Worm (Caenorhabditis elegans) whole organism, L1 larva: ENCODE measurements around the gene M106.3.

Source experiments
- C04F5.9 ChIP-seq: sonication (generic microtip); optimal IDR thresholded peaks from 2 replicates; lab custom pipeline; 2016; ENCODE audit warnings: missing genetic modification characterization, missing compliant biosample characterization
- C34B4.2 ChIP-seq: sonication (generic microtip); optimal IDR thresholded peaks from 2 replicates; lab custom pipeline; 2017; ENCODE audit warnings: mild to moderate bottlenecking, missing genetic modification characterization, missing compliant biosample characterization
- Y116A8C.19 ChIP-seq: sonication (generic microtip); optimal IDR thresholded peaks from 2 replicates; lab custom pipeline; 2016; ENCODE audit warnings: missing compliant biosample characterization, missing genetic modification characterization, borderline replicate concordance
- aly-2 ChIP-seq: fragments of 150-350 bp; optimal IDR thresholded peaks from 2 replicates; lab custom pipeline; 2014; ENCODE audit warnings: missing biosample characterization, missing genetic modification characterization
- ama-1 ChIP-seq: fragments of 150-350 bp; optimal IDR thresholded peaks from 2 replicates; lab custom pipeline; 2014
- ceh-63 ChIP-seq: fragments of 200-800 bp; sonication (Bioruptor generic); optimal IDR thresholded peaks from 2 replicates; lab custom pipeline; 2018; ENCODE audit warnings: mild to moderate bottlenecking, missing genetic modification characterization, missing compliant biosample characterization
- ceh-82 ChIP-seq, 3 experiments: fragments of 150-350 bp in 1 of 3; sonication (generic microtip) in 2 of 3; optimal IDR thresholded peaks; 2 replicates each; lab custom pipeline; 2014 to 2017; ENCODE audit warnings: missing biosample characterization in 3 of 3, missing genetic modification characterization in 3 of 3
- ceh-88 ChIP-seq: fragments of 200-800 bp; sonication (Bioruptor generic); IDR thresholded peaks from 2 replicates; pipeline ENCODE4 v1.3.6; 2022; ENCODE audit warnings: missing genetic modification characterization, missing compliant biosample characterization
- ceh-90 ChIP-seq: sonication (generic microtip); optimal IDR thresholded peaks from 2 replicates; lab custom pipeline; 2016; ENCODE audit warnings: missing genetic modification characterization, missing compliant biosample characterization
- ces-1 ChIP-seq: fragments of 150-350 bp; optimal IDR thresholded peaks from 2 replicates; lab custom pipeline; 2014; ENCODE audit warnings: missing biosample characterization, missing genetic modification reagents, missing genetic modification characterization
- dpl-1 ChIP-seq, 3 experiments: fragments of 150-350 bp in 2 of 3; sonication (generic microtip) in 1 of 3; optimal IDR thresholded peaks; 2 replicates each; lab custom pipeline; 2014 to 2017; ENCODE audit warnings: missing biosample characterization in 3 of 3, missing genetic modification characterization in 3 of 3, missing genetic modification reagents in 3 of 3
- dsc-1 ChIP-seq: sonication (generic microtip); optimal IDR thresholded peaks from 2 replicates; lab custom pipeline; 2016; ENCODE audit warnings: mild to moderate bottlenecking, missing genetic modification characterization, missing compliant biosample characterization
- elt-2 ChIP-seq: sonication (generic microtip); optimal IDR thresholded peaks from 2 replicates; lab custom pipeline; 2016; ENCODE audit warnings: missing genetic modification characterization, mild to moderate bottlenecking, inconsistent platforms, missing compliant biosample characterization, missing genetic modification reagents
- ets-5 ChIP-seq: fragments of 200-800 bp; sonication (Bioruptor generic); IDR thresholded peaks from 2 replicates; pipeline ENCODE4 v1.3.6; 2022; ENCODE audit warnings: missing genetic modification characterization, missing compliant biosample characterization
- grh-1 ChIP-seq: fragments of 200-800 bp; sonication (Bioruptor generic); IDR thresholded peaks from 2 replicates; pipeline ENCODE4 v1.3.6; 2022; ENCODE audit warnings: missing genetic modification reagents, missing genetic modification characterization, missing compliant biosample characterization
- irx-1 ChIP-seq: sonication (generic microtip); optimal IDR thresholded peaks from 2 replicates; lab custom pipeline; 2016; ENCODE audit warnings: missing genetic modification characterization, missing compliant biosample characterization
- lin-14 ChIP-seq: fragments of 200-800 bp; sonication (Bioruptor generic); optimal IDR thresholded peaks from 2 replicates; lab custom pipeline; 2018; ENCODE audit warnings: mild to moderate bottlenecking, missing genetic modification characterization, moderate library complexity, missing compliant biosample characterization
- lin-39 ChIP-seq: fragments of 150-350 bp; optimal IDR thresholded peaks from 2 replicates; lab custom pipeline; 2014; ENCODE audit warnings: missing biosample characterization, missing genetic modification reagents, missing genetic modification characterization
- lir-3 ChIP-seq: sonication (generic microtip); optimal IDR thresholded peaks from 2 replicates; lab custom pipeline; 2016; ENCODE audit warnings: mild to moderate bottlenecking, missing genetic modification characterization, moderate library complexity, missing compliant biosample characterization; ENCODE audit not compliant: poor library complexity
- mab-9 ChIP-seq: fragments of 200-800 bp; sonication (Bioruptor generic); IDR thresholded peaks from 2 replicates; pipeline ENCODE4 v1.3.6; 2022; ENCODE audit warnings: missing genetic modification reagents, missing genetic modification characterization, missing compliant biosample characterization
- mef-2 ChIP-seq: fragments of 150-350 bp; optimal IDR thresholded peaks from 2 replicates; lab custom pipeline; 2014; ENCODE audit warnings: missing biosample characterization, missing genetic modification characterization
- mep-1 ChIP-seq: fragments of 150-350 bp; optimal IDR thresholded peaks from 2 replicates; lab custom pipeline; 2014; ENCODE audit warnings: missing biosample characterization, missing genetic modification characterization
- nhr-11 ChIP-seq: fragments of 150-350 bp; optimal IDR thresholded peaks from 2 replicates; lab custom pipeline; 2014; ENCODE audit warnings: missing biosample characterization, missing genetic modification characterization
- nhr-12 ChIP-seq: sonication (generic microtip); optimal IDR thresholded peaks from 2 replicates; lab custom pipeline; 2017; ENCODE audit warnings: missing biosample characterization, missing genetic modification characterization
- nhr-19 ChIP-seq: fragments of 200-800 bp; sonication (Bioruptor generic); conservative IDR thresholded peaks from 2 replicates; pipeline ENCODE4 v1.3.6; 2022; ENCODE audit warnings: missing genetic modification characterization, missing compliant biosample characterization
- nhr-237 ChIP-seq: fragments of 150-350 bp; optimal IDR thresholded peaks from 2 replicates; lab custom pipeline; 2014; ENCODE audit warnings: missing biosample characterization, missing genetic modification characterization
- nhr-71 ChIP-seq: sonication (generic microtip); optimal IDR thresholded peaks from 2 replicates; lab custom pipeline; 2016; ENCODE audit warnings: mild to moderate bottlenecking, missing genetic modification characterization, moderate library complexity, missing compliant biosample characterization
- nhr-76 ChIP-seq: sonication (generic microtip); optimal IDR thresholded peaks from 2 replicates; lab custom pipeline; 2017; ENCODE audit warnings: missing biosample characterization, missing genetic modification characterization
- nhr-84 ChIP-seq: sonication (generic microtip); optimal IDR thresholded peaks from 2 replicates; lab custom pipeline; 2017; ENCODE audit warnings: missing biosample characterization, missing genetic modification characterization
- nhr-85 ChIP-seq: sonication (generic microtip); peaks from one replicate; lab custom pipeline; 2016; ENCODE audit warnings: missing genetic modification characterization, inconsistent platforms, missing compliant biosample characterization
- nhr-90 ChIP-seq: sonication (generic microtip); optimal IDR thresholded peaks from 2 replicates; lab custom pipeline; 2016; ENCODE audit warnings: mild to moderate bottlenecking, missing genetic modification characterization, missing compliant biosample characterization; ENCODE audit not compliant: poor library complexity
- pag-3 ChIP-seq: sonication (generic microtip); optimal IDR thresholded peaks from 2 replicates; lab custom pipeline; 2017; ENCODE audit warnings: missing genetic modification characterization, mild to moderate bottlenecking, missing compliant biosample characterization, antibody characterized with exemption, borderline replicate concordance; ENCODE audit not compliant: insufficient read depth
- pax-3 ChIP-seq: fragments of 200-800 bp; sonication (Bioruptor generic); optimal IDR thresholded peaks from 2 replicates; lab custom pipeline; 2018; ENCODE audit warnings: mild to moderate bottlenecking, missing genetic modification characterization, moderate library complexity, missing compliant biosample characterization
- pqm-1 ChIP-seq: sonication (generic microtip); optimal IDR thresholded peaks from 3 replicates; lab custom pipeline; 2017; ENCODE audit warnings: missing biosample characterization, missing genetic modification characterization
- skn-1 ChIP-seq: fragments of 150-350 bp; optimal IDR thresholded peaks from 2 replicates; lab custom pipeline; 2014; ENCODE audit warnings: missing biosample characterization, missing genetic modification characterization
- snpc-4 ChIP-seq: fragments of 150-350 bp; optimal IDR thresholded peaks from 2 replicates; lab custom pipeline; 2014; ENCODE audit warnings: missing biosample characterization, missing genetic modification characterization
- snu-23 ChIP-seq: sonication (generic microtip); optimal IDR thresholded peaks from 2 replicates; lab custom pipeline; 2016; ENCODE audit warnings: missing genetic modification characterization, missing compliant biosample characterization
- sox-4 ChIP-seq: sonication (generic microtip); optimal IDR thresholded peaks from 2 replicates; lab custom pipeline; 2016; ENCODE audit warnings: missing genetic modification characterization, missing compliant biosample characterization
- sptf-1 ChIP-seq: fragments of 150-350 bp; optimal IDR thresholded peaks from 2 replicates; lab custom pipeline; 2014; ENCODE audit warnings: missing biosample characterization, missing genetic modification characterization
- sup-37 ChIP-seq: fragments of 200-800 bp; sonication (Bioruptor generic); optimal IDR thresholded peaks from 2 replicates; lab custom pipeline; 2018; ENCODE audit warnings: mild to moderate bottlenecking, missing genetic modification characterization, missing compliant biosample characterization
- tbx-2 ChIP-seq: sonication (generic microtip); optimal IDR thresholded peaks from 2 replicates; lab custom pipeline; 2016; ENCODE audit warnings: missing genetic modification characterization, missing compliant biosample characterization
- tlp-1 ChIP-seq: fragments of 150-350 bp; optimal IDR thresholded peaks from 2 replicates; lab custom pipeline; 2014; ENCODE audit warnings: missing biosample characterization, missing genetic modification characterization
- unc-130 ChIP-seq: fragments of 150-350 bp; optimal IDR thresholded peaks from 2 replicates; lab custom pipeline; 2017; ENCODE audit warnings: missing biosample characterization, missing genetic modification characterization, inconsistent platforms
- unc-30 ChIP-seq: sonication (generic microtip); optimal IDR thresholded peaks from 2 replicates; lab custom pipeline; 2017; ENCODE audit warnings: missing biosample characterization, missing genetic modification characterization
- unc-62 ChIP-seq: fragments of 150-350 bp; optimal IDR thresholded peaks from 2 replicates; lab custom pipeline; 2014; ENCODE audit warnings: missing biosample characterization, missing genetic modification reagents, missing genetic modification characterization
- unc-86 ChIP-seq: sonication (generic microtip); optimal IDR thresholded peaks from 2 replicates; lab custom pipeline; 2016; ENCODE audit warnings: missing genetic modification characterization, missing compliant biosample characterization
- ztf-4 ChIP-seq: fragments of 150-350 bp; optimal IDR thresholded peaks from 2 replicates; lab custom pipeline; 2014; ENCODE audit warnings: missing biosample characterization, missing genetic modification characterization

The M106.3 gene

ce11 chrII:10824046-10824445, 36.7 kb downstream of the M106.3 start, which contains the start of the genes R06F6.12 and mix-1 (continued):
- TF ChIP-seq ceh-90 (no peak), nhr-71 (tag; lab: Kevin White, UChicago) (peak; percentile 73), tlp-1 (no peak), mep-1 (tag; lab: Kevin White, UChicago) (peak; percentile 86), mef-2 (tag; lab: Kevin White, UChicago) (no peak), nhr-12 (tag; lab: Kevin White, UChicago) (no peak), nhr-19 (peak; percentile 37; the same call in 1 of the 2 replicates), C04F5.9 (tag; lab: Kevin White, UChicago) (peak; percentile 78), nhr-237 (tag; lab: Kevin White, UChicago) (no peak), nhr-11 (tag; lab: Kevin White, UChicago) (no peak), pag-3 (no peak), nhr-85 (peak; percentile 70), Y116A8C.19 (no peak), snu-23 (peak; percentile 72), dpl-1 (GFP tag; optimal IDR thresholded peaks at IDR 0.05; lab: Kevin White, UChicago) (peak; percentile 84 to 89 (median 89)), pax-3 (tag; lab: Kevin White, UChicago) (no peak), lir-3 (tag; lab: Kevin White, UChicago) (no peak), tbx-2 (peak; percentile 44), unc-30 (tag; lab: Kevin White, UChicago) (no peak), ets-5 (GFP tag; lab: Robert Waterston, UW) (no peak), lin-14 (GFP tag; lab: Kevin White, UChicago) (peak; percentile 42), aly-2 (tag; lab: Kevin White, UChicago) (peak; percentile 36), nhr-84 (tag; lab: Kevin White, UChicago) (no peak), snpc-4 (peak; percentile 35), sptf-1 (tag; lab: Kevin White, UChicago) (no peak), ceh-82 (tag; optimal IDR thresholded peaks at IDR 0.05; lab: Kevin White, UChicago) (peak; percentile 49 to 60 (median 50)), unc-86 (tag; lab: Kevin White, UChicago) (peak; percentile 24), mab-9 (GFP tag; lab: Robert Waterston, UW) (no peak), pqm-1 (tag; lab: Kevin White, UChicago) (no peak), unc-62 (GFP tag; lab: Kevin White, UChicago) (no peak), grh-1 (GFP tag; lab: Robert Waterston, UW) (no peak), irx-1 (peak; percentile 9), lin-39 (no peak), sup-37 (no peak), dsc-1 (tag; lab: Kevin White, UChicago) (peak; percentile 50), ztf-4 (tag; lab: Kevin White, UChicago) (no peak), C34B4.2 (no peak), skn-1 (tag; lab: Kevin White, UChicago) (peak; percentile 25), nhr-90 (peak; percentile 18), ces-1 (GFP tag; lab: Kevin White, UChicago) (no peak), ceh-88 (no peak), unc-130 (tag; lab: Kevin White, UChicago) (peak; percentile 74), nhr-76 (tag; lab: Kevin White, UChicago) (no peak), ceh-63 (GFP tag; lab: Kevin White, UChicago) (no peak), ama-1 (no peak), sox-4 (tag; lab: Kevin White, UChicago) (no peak), elt-2 (tag; lab: Kevin White, UChicago) (no peak)
